Worm (Caenorhabditis elegans) whole organism, L2 larva: Measurements from ENCODE around the gene C54G10.1.

Experiments
- ama-1 ChIP-seq: fragments of 150-350 bp; optimal IDR thresholded peaks from 2 replicates; lab custom pipeline; 2018; ENCODE audit warnings: inconsistent platforms
- blmp-1 ChIP-seq: sonication (generic microtip); optimal IDR thresholded peaks from 2 replicates; lab custom pipeline; 2017; ENCODE audit warnings: missing genetic modification characterization, mild to moderate bottlenecking, missing compliant biosample characterization, antibody characterized with exemption, moderate library complexity; ENCODE audit not compliant: insufficient read depth
- elt-1 ChIP-seq: fragments of 150-350 bp; optimal IDR thresholded peaks from 2 replicates; lab custom pipeline; 2014; ENCODE audit warnings: missing biosample characterization, missing genetic modification characterization
- gmeb-1 ChIP-seq: fragments of 150-350 bp; optimal IDR thresholded peaks from 2 replicates; lab custom pipeline; 2014; ENCODE audit warnings: missing biosample characterization, missing genetic modification characterization
- lin-13 ChIP-seq: fragments of 150-350 bp; optimal IDR thresholded peaks from 2 replicates; lab custom pipeline; 2014; ENCODE audit warnings: missing biosample characterization, missing genetic modification reagents, missing genetic modification characterization
- nhr-11 ChIP-seq: fragments of 150-350 bp; optimal IDR thresholded peaks from 2 replicates; lab custom pipeline; 2014; ENCODE audit warnings: missing biosample characterization, missing genetic modification characterization
- nhr-12 ChIP-seq: fragments of 150-350 bp; optimal IDR thresholded peaks from 2 replicates; lab custom pipeline; 2014; ENCODE audit warnings: missing biosample characterization, missing genetic modification characterization
- snpc-4 ChIP-seq: fragments of 150-350 bp; optimal IDR thresholded peaks from 2 replicates; lab custom pipeline; 2014; ENCODE audit warnings: missing biosample characterization, missing genetic modification characterization

DNA sequence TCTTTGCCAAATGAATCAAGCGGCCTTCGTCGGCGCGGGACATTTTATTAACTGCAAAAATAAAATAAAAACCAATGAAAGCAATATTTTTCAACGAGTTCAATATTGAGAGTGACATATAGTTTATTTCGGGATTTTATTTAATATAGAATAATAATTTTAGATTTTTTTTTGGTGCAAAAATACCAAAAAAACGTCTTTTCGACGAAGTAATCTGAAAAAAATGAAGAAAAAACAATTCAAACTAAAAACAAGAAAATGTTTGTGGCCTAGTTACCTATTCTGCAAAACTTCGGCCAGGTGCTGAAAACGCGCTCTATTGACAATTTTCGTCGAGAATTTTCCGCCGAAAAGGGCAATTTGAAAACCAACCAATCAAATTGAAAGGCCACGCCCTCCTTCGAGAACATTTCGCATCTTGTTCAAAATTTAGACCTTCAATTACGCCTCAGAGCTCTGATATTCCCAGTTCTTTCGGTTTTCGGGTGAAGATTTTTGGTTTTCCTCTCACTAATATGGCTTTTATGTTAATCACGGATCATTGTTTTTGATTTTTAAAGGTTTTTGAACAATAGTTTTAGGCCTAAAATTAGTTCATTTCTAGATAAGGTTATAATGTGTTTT is 44.6 kb downstream of the C54G10.1 start, which contains the start of gene C47E8.4:
- TF ChIP-seq ama-1 (lab: Kevin White, UChicago) (peak; percentile 93), elt-1 (tag; lab: Kevin White, UChicago) (no peak), nhr-11 (tag; lab: Kevin White, UChicago) (no peak), blmp-1 (tag; lab: Kevin White, UChicago) (peak; percentile 89), nhr-12 (tag; lab: Kevin White, UChicago) (peak; percentile 46), lin-13 (peak; percentile 97), gmeb-1 (tag; lab: Kevin White, UChicago) (peak; percentile 95), snpc-4 (peak; percentile 90)
